Fruit fly (Drosophila melanogaster) whole organism, embryonic: ENCODE results near the gene CG43999.

Experiments used
- B-H1 ChIP-seq: fragments of 200-800 bp; sonication (Bioruptor generic); IDR thresholded peaks from 3 replicates; pipeline ENCODE4 v1.3.6; 2022; ENCODE audit warnings: missing biosample characterization, missing genetic modification characterization
- CG10147 ChIP-seq: fragments of 200-800 bp; sonication (Bioruptor generic); optimal IDR thresholded peaks from 2 replicates; lab custom pipeline; 2019; ENCODE audit warnings: missing biosample characterization, mild to moderate bottlenecking, missing genetic modification characterization, moderate library complexity
- CG10431 ChIP-seq: fragments of 200-800 bp; sonication (Bioruptor generic); optimal IDR thresholded peaks from 3 replicates; lab custom pipeline; 2018; ENCODE audit warnings: missing biosample characterization, mild to moderate bottlenecking, missing genetic modification characterization
- CG13287 ChIP-seq: fragments of 200-800 bp; sonication (Bioruptor generic); IDR thresholded peaks from 2 replicates; pipeline ENCODE4 v1.3.6; 2022; ENCODE audit warnings: missing biosample characterization, missing genetic modification characterization; ENCODE audit not compliant: partially characterized antibody
- CG13894 ChIP-seq: fragments of 200-800 bp; sonication (Bioruptor generic); optimal IDR thresholded peaks from 3 replicates; lab custom pipeline; 2018; ENCODE audit warnings: missing biosample characterization, mild to moderate bottlenecking, missing genetic modification characterization, moderate library complexity
- CG14441 ChIP-seq: fragments of 200-800 bp; sonication (Bioruptor generic); IDR thresholded peaks from 2 replicates; pipeline ENCODE4 v1.3.6; 2022; ENCODE audit warnings: missing biosample characterization, missing genetic modification characterization
- CG14710 ChIP-seq: fragments of 200-800 bp; sonication (Bioruptor generic); optimal IDR thresholded peaks from 3 replicates; lab custom pipeline; 2019; ENCODE audit warnings: missing biosample characterization, mild to moderate bottlenecking, missing genetic modification characterization, moderate library complexity
- CG14965 ChIP-seq: fragments of 200-800 bp; sonication (Bioruptor generic); optimal IDR thresholded peaks from 2 replicates; lab custom pipeline; 2016; ENCODE audit warnings: missing biosample characterization, missing genetic modification characterization, borderline replicate concordance
- CG17612 ChIP-seq: fragments of 200-800 bp; sonication (Bioruptor generic); IDR thresholded peaks from 2 replicates; pipeline ENCODE4 v1.3.6; 2022; ENCODE audit warnings: missing biosample characterization, missing genetic modification characterization
- CG2116 ChIP-seq: fragments of 200-800 bp; sonication (Bioruptor generic); optimal IDR thresholded peaks from 3 replicates; lab custom pipeline; 2018; ENCODE audit warnings: missing biosample characterization, mild to moderate bottlenecking, missing genetic modification characterization
- CG30020 ChIP-seq: fragments of 200-800 bp; optimal IDR thresholded peaks from 2 replicates; lab custom pipeline; 2019; ENCODE audit warnings: missing biosample characterization, mild to moderate bottlenecking, missing genetic modification characterization, moderate library complexity
- CG31365 ChIP-seq: fragments of 200-800 bp; sonication (Bioruptor generic); optimal IDR thresholded peaks from 2 replicates; lab custom pipeline; 2018; ENCODE audit warnings: missing biosample characterization, mild to moderate bottlenecking, missing genetic modification characterization
- CG33213 ChIP-seq: fragments of 200-800 bp; sonication (Bioruptor generic); optimal IDR thresholded peaks from 3 replicates; lab custom pipeline; 2016; ENCODE audit warnings: missing biosample characterization, missing genetic modification characterization
- CG34224 ChIP-seq: fragments of 200-800 bp; sonication (Bioruptor generic); IDR thresholded peaks from 3 replicates; pipeline ENCODE4 v1.3.6; 2022; ENCODE audit warnings: missing biosample characterization, missing genetic modification characterization; ENCODE audit not compliant: partially characterized antibody
- CG4854 ChIP-seq: fragments of 200-800 bp; sonication (Bioruptor generic); optimal IDR thresholded peaks from 2 replicates; lab custom pipeline; 2016; ENCODE audit warnings: missing biosample characterization, missing genetic modification characterization, inconsistent platforms
- CG5245 ChIP-seq: fragments of 200-800 bp; sonication (Bioruptor generic); optimal IDR thresholded peaks from 3 replicates; lab custom pipeline; 2016; ENCODE audit warnings: missing biosample characterization, missing genetic modification characterization
- CG6254 ChIP-seq: fragments of 200-800 bp; sonication (Bioruptor generic); optimal IDR thresholded peaks from 3 replicates; lab custom pipeline; 2017; ENCODE audit warnings: mild to moderate bottlenecking, missing biosample characterization, missing genetic modification reagents, missing genetic modification characterization
- CG7786 ChIP-seq: fragments of 200-800 bp; sonication (Bioruptor generic); optimal IDR thresholded peaks from 2 replicates; lab custom pipeline; 2016; ENCODE audit warnings: missing biosample characterization, missing genetic modification characterization
- CG7963 ChIP-seq: fragments of 200-800 bp; sonication (Bioruptor generic); IDR thresholded peaks from 3 replicates; pipeline ENCODE4 v1.3.6; 2022; ENCODE audit warnings: missing biosample characterization, missing genetic modification characterization; ENCODE audit not compliant: partially characterized antibody
- CG8089 ChIP-seq: fragments of 200-800 bp; sonication (Bioruptor generic); optimal IDR thresholded peaks from 3 replicates; lab custom pipeline; 2016; ENCODE audit warnings: missing biosample characterization, missing genetic modification characterization
- Camta ChIP-seq: fragments of 200-800 bp; sonication (Bioruptor generic); optimal IDR thresholded peaks from 2 replicates; lab custom pipeline; 2016; ENCODE audit warnings: missing biosample characterization, missing genetic modification characterization
- CrebB ChIP-seq: fragments of 200-800 bp; sonication (Bioruptor generic); optimal IDR thresholded peaks from 3 replicates; lab custom pipeline; 2018; ENCODE audit warnings: missing biosample characterization, mild to moderate bottlenecking, missing genetic modification characterization
- Dip3 ChIP-seq: fragments of 200-800 bp; sonication (Bioruptor generic); optimal IDR thresholded peaks from 3 replicates; lab custom pipeline; 2016; ENCODE audit warnings: missing biosample characterization, missing genetic modification characterization
- Fer2 ChIP-seq: fragments of 200-800 bp; sonication (Bioruptor generic); optimal IDR thresholded peaks from 2 replicates; lab custom pipeline; 2018; ENCODE audit warnings: missing biosample characterization, mild to moderate bottlenecking, missing genetic modification characterization, moderate library complexity
- Fer3 ChIP-seq: fragments of 200-800 bp; sonication (Bioruptor generic); optimal IDR thresholded peaks from 2 replicates; lab custom pipeline; 2018; ENCODE audit warnings: missing biosample characterization, mild to moderate bottlenecking, missing genetic modification characterization, moderate library complexity
- Hr39 ChIP-seq: fragments of >200 bp; optimal IDR thresholded peaks from 2 replicates; lab custom pipeline; 2017
- Lim3 ChIP-seq: fragments of 200-800 bp; sonication (Bioruptor generic); IDR thresholded peaks from 2 replicates; pipeline ENCODE4 v1.3.6; 2022; ENCODE audit warnings: missing biosample characterization, missing genetic modification characterization
- Lpt ChIP-seq: fragments of >200 bp; optimal IDR thresholded peaks from 2 replicates; lab custom pipeline; 2018; ENCODE audit warnings: missing biosample characterization, missing genetic modification characterization
- MBD-R2 ChIP-seq: fragments of 200-800 bp; sonication (Bioruptor generic); IDR thresholded peaks from 2 replicates; pipeline ENCODE4 v1.3.6; 2022; ENCODE audit warnings: missing biosample characterization, missing genetic modification characterization
- Side ChIP-seq: fragments of 200-800 bp; sonication (Bioruptor generic); optimal IDR thresholded peaks from 2 replicates; lab custom pipeline; 2016; ENCODE audit warnings: missing biosample characterization, missing genetic modification characterization
- bcd ChIP-seq: fragments of 200-800 bp; sonication (Bioruptor generic); optimal IDR thresholded peaks from 2 replicates; lab custom pipeline; 2017; ENCODE audit warnings: missing biosample characterization, mild to moderate bottlenecking, missing genetic modification characterization
- br ChIP-seq: fragments of >200 bp; optimal IDR thresholded peaks from 2 replicates; lab custom pipeline; 2017
- cato ChIP-seq: fragments of 200-800 bp; sonication (Bioruptor generic); optimal IDR thresholded peaks from 2 replicates; lab custom pipeline; 2016; ENCODE audit warnings: missing biosample characterization, missing genetic modification characterization, borderline replicate concordance
- crp ChIP-seq, 2 experiments: fragments of 200-800 bp; sonication (Bioruptor generic); optimal IDR thresholded peaks; 2 replicates in 1 of 2; 3 replicates in 1 of 2; lab custom pipeline; 2017; ENCODE audit warnings: missing biosample characterization in 2 of 2, missing genetic modification characterization in 2 of 2, mild to moderate bottlenecking in 1 of 2, moderate library complexity in 1 of 2
- fd64A ChIP-seq: fragments of 200-800 bp; sonication (Bioruptor generic); optimal IDR thresholded peaks from 3 replicates; lab custom pipeline; 2018; ENCODE audit warnings: missing biosample characterization, mild to moderate bottlenecking, missing genetic modification characterization
- fu2 ChIP-seq: fragments of 200-800 bp; sonication (Bioruptor generic); optimal IDR thresholded peaks from 2 replicates; lab custom pipeline; 2016; ENCODE audit warnings: missing biosample characterization, missing genetic modification characterization
- grn ChIP-seq: fragments of 200-800 bp; sonication (Bioruptor generic); optimal IDR thresholded peaks from 3 replicates; lab custom pipeline; 2017; ENCODE audit warnings: missing biosample characterization, missing genetic modification characterization
- gro ChIP-seq: fragments of 200-800 bp; sonication (Bioruptor generic); optimal IDR thresholded peaks from 2 replicates; lab custom pipeline; 2016; ENCODE audit warnings: missing biosample characterization, missing genetic modification characterization
- gsb ChIP-seq: fragments of 200-800 bp; sonication (Bioruptor generic); IDR thresholded peaks from 2 replicates; pipeline ENCODE4 v1.3.6; 2022; ENCODE audit warnings: missing biosample characterization, missing genetic modification characterization
- ind ChIP-seq: fragments of 200-800 bp; sonication (Bioruptor generic); optimal IDR thresholded peaks from 3 replicates; lab custom pipeline; 2016; ENCODE audit warnings: missing biosample characterization, missing genetic modification characterization
- jumu ChIP-seq: fragments of 200-800 bp; sonication (Bioruptor generic); optimal IDR thresholded peaks from 3 replicates; lab custom pipeline; 2016; ENCODE audit warnings: missing biosample characterization, missing genetic modification characterization
- maf-S ChIP-seq: fragments of 200-800 bp; sonication (Bioruptor generic); optimal IDR thresholded peaks from 2 replicates; lab custom pipeline; 2016; ENCODE audit warnings: missing biosample characterization, missing genetic modification characterization
- org-1 ChIP-seq: fragments of 200-800 bp; sonication (Bioruptor generic); optimal IDR thresholded peaks from 2 replicates; lab custom pipeline; 2017; ENCODE audit warnings: missing biosample characterization, missing genetic modification characterization
- peb ChIP-seq: fragments of 200-800 bp; sonication (Bioruptor generic); IDR thresholded peaks from 2 replicates; pipeline ENCODE4 v1.3.6; 2022; ENCODE audit warnings: missing biosample characterization, missing genetic modification characterization
- pfk ChIP-seq: fragments of 200-800 bp; sonication (Bioruptor generic); optimal IDR thresholded peaks from 2 replicates; lab custom pipeline; 2018; ENCODE audit warnings: missing biosample characterization, mild to moderate bottlenecking, missing genetic modification characterization, moderate library complexity
- psq ChIP-seq: fragments of 200-800 bp; sonication (Bioruptor generic); optimal IDR thresholded peaks from 2 replicates; lab custom pipeline; 2017; ENCODE audit warnings: missing biosample characterization, missing genetic modification characterization
- pzg ChIP-seq: fragments of 200-800 bp; sonication (Bioruptor generic); optimal IDR thresholded peaks from 3 replicates; lab custom pipeline; 2018; ENCODE audit warnings: missing biosample characterization, mild to moderate bottlenecking, missing genetic modification characterization, moderate library complexity
- sd ChIP-seq: fragments of 200-800 bp; sonication (Bioruptor generic); optimal IDR thresholded peaks from 3 replicates; lab custom pipeline; 2018; ENCODE audit warnings: missing biosample characterization, mild to moderate bottlenecking, missing genetic modification characterization, moderate library complexity
- slou ChIP-seq: fragments of 200-800 bp; sonication (Bioruptor generic); optimal IDR thresholded peaks from 3 replicates; lab custom pipeline; 2016; ENCODE audit warnings: missing biosample characterization, missing genetic modification characterization
- sna ChIP-seq: fragments of 200-800 bp; sonication (Bioruptor generic); IDR thresholded peaks from 2 replicates; pipeline ENCODE4 v1.3.6; 2022; ENCODE audit warnings: missing biosample characterization, missing genetic modification characterization; ENCODE audit not compliant: partially characterized antibody
- zfh1 ChIP-seq: fragments of 200-800 bp; sonication (Bioruptor generic); IDR thresholded peaks from 3 replicates; pipeline ENCODE4 v1.3.6; 2022; ENCODE audit warnings: missing biosample characterization, missing genetic modification characterization

CG43999 gene

dm6 chr3R:23920874-23921539 lies 7.8 kb downstream of the CG43999 start (continued):
- peak; percentile 2 for TF ChIP-seq pzg (GFP tag; lab: Kevin White, UChicago)
- no peak for TF ChIP-seq zfh1 (GFP tag; lab: Robert Waterston, UW)
- TF ChIP-seq CG17612 (GFP tag; lab: Robert Waterston, UW), result 0 out of 2 replicates have a peak, but pooled peaks have one; percentile 20
- TF ChIP-seq Hr39 (lab: Kevin White, UChicago), result no peak
- TF ChIP-seq Fer2 (tag; lab: Kevin White, UChicago), result peak; percentile 55
- peak; percentile 62 for TF ChIP-seq CG14441 (GFP tag; lab: Robert Waterston, UW)
- peak; percentile 50 for TF ChIP-seq CG7786 (GFP tag; lab: Kevin White, UChicago)
- peak; percentile 92 for TF ChIP-seq CG13894 (tag; lab: Kevin White, UChicago)
- TF ChIP-seq gsb, result peak; percentile 71
- TF ChIP-seq CG14965 (GFP tag; lab: Kevin White, UChicago), result no peak
- TF ChIP-seq CG31365 (tag; lab: Kevin White, UChicago), result peak; percentile 28
- TF ChIP-seq CG4854 (GFP tag; lab: Kevin White, UChicago), result no peak
- no peak for TF ChIP-seq CG30020
- TF ChIP-seq sna (GFP tag; lab: Robert Waterston, UW), result no peak
- TF ChIP-seq CG5245 (GFP tag; lab: Kevin White, UChicago), result no peak
- TF ChIP-seq psq (GFP tag; lab: Kevin White, UChicago), result no peak
- TF ChIP-seq CG8089 (GFP tag; lab: Kevin White, UChicago), result no peak
- no peak for TF ChIP-seq pfk (GFP tag; lab: Kevin White, UChicago)
- no peak for TF ChIP-seq CG34224
- TF ChIP-seq Camta (GFP tag; lab: Kevin White, UChicago), result no peak
- peak; percentile 64 for TF ChIP-seq gro (GFP tag; lab: Kevin White, UChicago)
- TF ChIP-seq B-H1 (GFP tag; lab: Robert Waterston, UW), result peak; percentile 30; the same call in 1 of the 3 replicates
- TF ChIP-seq CG2116 (GFP tag; lab: Kevin White, UChicago), result no peak
- peak; percentile 36 for TF ChIP-seq bcd (GFP tag; lab: Kevin White, UChicago)
- TF ChIP-seq CrebB (tag; lab: Kevin White, UChicago), result peak; percentile 82
- no peak for TF ChIP-seq maf-S
- no peak for TF ChIP-seq br (lab: Kevin White, UChicago)
- no peak for TF ChIP-seq slou (GFP tag; lab: Kevin White, UChicago)
- TF ChIP-seq cato (GFP tag; lab: Kevin White, UChicago), result no peak
- no peak for TF ChIP-seq fd64A (GFP tag; lab: Kevin White, UChicago)
- peak; percentile 31 for TF ChIP-seq Dip3 (GFP tag; lab: Kevin White, UChicago)
- TF ChIP-seq MBD-R2, result peak; percentile 57
- TF ChIP-seq ind, result peak; percentile 29
- TF ChIP-seq CG6254 (GFP tag; lab: Kevin White, UChicago), result no peak
- no peak for TF ChIP-seq CG33213 (GFP tag; lab: Kevin White, UChicago)
- peak; percentile 35 for TF ChIP-seq Side
- no peak for TF ChIP-seq peb (GFP tag; lab: Robert Waterston, UW)
- no peak for TF ChIP-seq CG14710 (tag; lab: Kevin White, UChicago)
- TF ChIP-seq sd (tag; lab: Kevin White, UChicago), result peak; percentile 46
- TF ChIP-seq Fer3 (tag; lab: Kevin White, UChicago), result peak; percentile 69
- no peak for TF ChIP-seq Lpt (GFP tag; lab: Kevin White, UChicago)
- peak; percentile 43 for TF ChIP-seq jumu (GFP tag; lab: Kevin White, UChicago)
- no peak for TF ChIP-seq org-1
- no peak for TF ChIP-seq CG13287
- TF ChIP-seq crp (GFP tag; optimal IDR thresholded peaks at IDR 0.05; lab: Kevin White, UChicago), result no peak
- TF ChIP-seq CG10431 (GFP tag; lab: Kevin White, UChicago), result no peak
- TF ChIP-seq Lim3 (GFP tag; lab: Robert Waterston, UW), result no peak
- peak; percentile 8 for TF ChIP-seq grn (GFP tag; lab: Kevin White, UChicago)
- TF ChIP-seq CG7963, result no peak
- TF ChIP-seq fu2 (GFP tag; lab: Kevin White, UChicago), result peak; percentile 65
- peak; percentile 60 for TF ChIP-seq CG10147 (GFP tag; lab: Kevin White, UChicago)
